Worm (Caenorhabditis elegans) whole organism, L2 larva: ENCODE results near the gene C09B8.3.

Source experiments
- alr-1 ChIP-seq: fragments of 150-350 bp; optimal IDR thresholded peaks from 2 replicates; lab custom pipeline; 2014; ENCODE audit warnings: missing biosample characterization, missing genetic modification characterization
- crh-2 ChIP-seq: sonication (generic microtip); optimal IDR thresholded peaks from 2 replicates; lab custom pipeline; 2017; ENCODE audit warnings: missing biosample characterization, missing genetic modification characterization
- fos-1 ChIP-seq: fragments of 150-350 bp; optimal IDR thresholded peaks from 2 replicates; lab custom pipeline; 2014; ENCODE audit warnings: missing biosample characterization, missing genetic modification characterization
- gmeb-1 ChIP-seq: fragments of 150-350 bp; optimal IDR thresholded peaks from 2 replicates; lab custom pipeline; 2014; ENCODE audit warnings: missing biosample characterization, missing genetic modification characterization
- mab-5 ChIP-seq: fragments of 150-350 bp; optimal IDR thresholded peaks from 2 replicates; lab custom pipeline; 2014; ENCODE audit warnings: missing biosample characterization, missing genetic modification characterization
- nhr-129 ChIP-seq: fragments of 150-350 bp; optimal IDR thresholded peaks from 2 replicates; lab custom pipeline; 2014; ENCODE audit warnings: missing biosample characterization, missing genetic modification characterization
- nhr-25 ChIP-seq: fragments of 150-350 bp; sonication (generic microtip); optimal IDR thresholded peaks from 3 replicates; lab custom pipeline; 2014; ENCODE audit warnings: missing biosample characterization, missing genetic modification characterization
- skn-1 ChIP-seq: sonication (generic microtip); optimal IDR thresholded peaks from 2 replicates; lab custom pipeline; 2017; ENCODE audit warnings: missing biosample characterization, missing genetic modification characterization
- sma-3 ChIP-seq: sonication (generic microtip); optimal IDR thresholded peaks from 2 replicates; lab custom pipeline; 2016; ENCODE audit warnings: missing genetic modification reagents, missing genetic modification characterization, missing compliant biosample characterization
- unc-62 ChIP-seq: fragments of 150-350 bp; optimal IDR thresholded peaks from 2 replicates; lab custom pipeline; 2014; ENCODE audit warnings: missing biosample characterization, missing genetic modification reagents, missing genetic modification characterization
- zag-1 ChIP-seq: fragments of 150-350 bp; optimal IDR thresholded peaks from 2 replicates; lab custom pipeline; 2014; ENCODE audit warnings: missing biosample characterization, missing genetic modification characterization
- ztf-1 ChIP-seq: fragments of 200-800 bp; sonication (Bioruptor generic); conservative IDR thresholded peaks from 2 replicates; pipeline ENCODE4 v1.3.6; 2022; ENCODE audit warnings: missing genetic modification characterization, missing compliant biosample characterization

DNA sequence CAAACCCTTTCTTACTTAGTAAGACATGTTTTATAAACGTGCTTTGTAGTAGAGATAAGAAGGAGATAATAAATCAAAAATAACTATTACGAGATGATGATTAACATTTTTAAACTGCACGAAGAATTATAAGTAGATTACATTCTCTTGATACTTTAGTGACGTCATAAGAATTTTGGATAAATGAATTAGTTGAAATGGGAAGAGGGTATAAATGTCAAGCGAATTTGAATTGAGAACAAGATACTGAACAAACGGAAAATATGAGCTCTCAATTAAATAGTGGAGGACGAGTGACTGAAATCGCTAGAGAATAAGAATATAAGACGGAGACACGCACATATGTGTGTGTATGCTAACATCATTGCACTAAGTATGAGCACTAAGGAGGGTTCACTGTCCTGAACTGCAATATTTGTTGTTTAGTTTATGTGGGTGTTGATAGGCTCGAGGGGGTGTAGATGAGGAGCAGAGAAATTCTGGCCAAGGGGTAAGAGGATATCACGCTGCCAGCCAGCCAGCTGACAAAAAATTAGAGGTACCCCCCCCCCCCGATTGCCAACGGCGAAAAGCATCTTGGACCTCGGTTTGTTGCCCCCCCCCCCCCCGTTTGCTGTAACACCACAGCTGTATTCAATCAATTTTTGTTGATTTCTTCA is 30.1 kb upstream of the C09B8.3 start:
- no peak for TF ChIP-seq zag-1 (tag; lab: Kevin White, UChicago)
- TF ChIP-seq fos-1 (tag; lab: Kevin White, UChicago): no peak
- no peak for TF ChIP-seq mab-5 (tag; lab: Kevin White, UChicago)
- TF ChIP-seq alr-1 (tag; lab: Kevin White, UChicago): no peak
- no peak for TF ChIP-seq sma-3 (GFP tag; lab: Kevin White, UChicago)
- TF ChIP-seq ztf-1 (GFP tag; lab: Robert Waterston, UW): no peak
- no peak for TF ChIP-seq unc-62 (GFP tag; lab: Kevin White, UChicago)
- TF ChIP-seq gmeb-1 (tag; lab: Kevin White, UChicago): no peak
- TF ChIP-seq crh-2 (tag; lab: Kevin White, UChicago): peak; percentile 48
- TF ChIP-seq nhr-25 (tag; lab: Kevin White, UChicago): no peak
- TF ChIP-seq nhr-129: no peak
- TF ChIP-seq skn-1 (tag; lab: Kevin White, UChicago): no peak
